Fruit fly (Drosophila melanogaster) whole organism, embryonic: Measurements from ENCODE around the gene CG11726.

Source experiments
- BEAF-32 ChIP-seq: fragments of 200-800 bp; sonication (Bioruptor generic); optimal IDR thresholded peaks from 3 replicates; lab custom pipeline; 2017; ENCODE audit warnings: missing biosample characterization, missing genetic modification characterization, mild to moderate bottlenecking, moderate library complexity, missing genetic modification reagents
- CG10147 ChIP-seq: fragments of 200-800 bp; sonication (Bioruptor generic); optimal IDR thresholded peaks from 2 replicates; lab custom pipeline; 2019; ENCODE audit warnings: missing biosample characterization, mild to moderate bottlenecking, missing genetic modification characterization, moderate library complexity
- CG10543 ChIP-seq: fragments of 200-800 bp; sonication (Bioruptor generic); optimal IDR thresholded peaks from 3 replicates; lab custom pipeline; 2017; ENCODE audit warnings: missing biosample characterization, mild to moderate bottlenecking, missing genetic modification characterization, moderate library complexity
- CG11504 ChIP-seq: fragments of 200-800 bp; sonication (Bioruptor generic); optimal IDR thresholded peaks from 3 replicates; lab custom pipeline; 2019; ENCODE audit warnings: missing biosample characterization, mild to moderate bottlenecking, missing genetic modification characterization, moderate library complexity
- CG11696 ChIP-seq: fragments of 200-800 bp; sonication (Bioruptor generic); IDR thresholded peaks from 2 replicates; pipeline ENCODE4 v1.3.6; 2022; ENCODE audit warnings: missing biosample characterization, missing genetic modification characterization
- CG13123 ChIP-seq: fragments of 200-800 bp; sonication (Bioruptor generic); optimal IDR thresholded peaks from 2 replicates; lab custom pipeline; 2016; ENCODE audit warnings: missing biosample characterization, missing genetic modification characterization
- CG14965 ChIP-seq: fragments of 200-800 bp; sonication (Bioruptor generic); optimal IDR thresholded peaks from 2 replicates; lab custom pipeline; 2016; ENCODE audit warnings: missing biosample characterization, missing genetic modification characterization, borderline replicate concordance
- CG15073 ChIP-seq: fragments of 200-800 bp; sonication (Bioruptor generic); optimal IDR thresholded peaks from 2 replicates; lab custom pipeline; 2016; ENCODE audit warnings: missing biosample characterization, missing genetic modification characterization
- CG15514 ChIP-seq: fragments of 200-800 bp; sonication (Bioruptor generic); optimal IDR thresholded peaks from 3 replicates; lab custom pipeline; 2017; ENCODE audit warnings: missing biosample characterization, missing genetic modification characterization, mild to moderate bottlenecking, moderate library complexity, missing genetic modification reagents
- CG18764 ChIP-seq: fragments of 200-800 bp; sonication (Bioruptor generic); optimal IDR thresholded peaks from 3 replicates; lab custom pipeline; 2016; ENCODE audit warnings: missing biosample characterization, missing genetic modification characterization
- CG2129 ChIP-seq: fragments of 200-800 bp; sonication (Bioruptor generic); IDR thresholded peaks from 2 replicates; pipeline ENCODE4 v1.3.6; 2022; ENCODE audit warnings: missing biosample characterization, missing genetic modification characterization; ENCODE audit not compliant: partially characterized antibody
- CG2875 ChIP-seq: fragments of 200-800 bp; sonication (Bioruptor generic); optimal IDR thresholded peaks from 2 replicates; lab custom pipeline; 2017; ENCODE audit warnings: missing biosample characterization, mild to moderate bottlenecking, missing genetic modification characterization, missing genetic modification reagents
- CG30431 ChIP-seq: fragments of 200-800 bp; sonication (Bioruptor generic); optimal IDR thresholded peaks from 2 replicates; lab custom pipeline; 2017; ENCODE audit warnings: missing biosample characterization, missing genetic modification characterization
- CG3163 ChIP-seq: fragments of 200-800 bp; sonication (Bioruptor generic); optimal IDR thresholded peaks from 3 replicates; lab custom pipeline; 2016; ENCODE audit warnings: missing biosample characterization, missing genetic modification characterization
- CG42726 ChIP-seq: fragments of 200-800 bp; sonication (Bioruptor generic); IDR thresholded peaks from 2 replicates; pipeline ENCODE4 v1.3.6; 2022; ENCODE audit warnings: missing biosample characterization, missing genetic modification characterization; ENCODE audit not compliant: partially characterized antibody
- CG4617 ChIP-seq: fragments of 200-800 bp; sonication (Bioruptor generic); optimal IDR thresholded peaks from 3 replicates; lab custom pipeline; 2016; ENCODE audit warnings: missing biosample characterization, missing genetic modification characterization, borderline replicate concordance
- CG6254 ChIP-seq: fragments of 200-800 bp; sonication (Bioruptor generic); optimal IDR thresholded peaks from 3 replicates; lab custom pipeline; 2017; ENCODE audit warnings: mild to moderate bottlenecking, missing biosample characterization, missing genetic modification reagents, missing genetic modification characterization
- CG6791 ChIP-seq: fragments of 200-800 bp; sonication (Bioruptor generic); IDR thresholded peaks from 3 replicates; pipeline ENCODE4 v1.3.6; 2022; ENCODE audit warnings: missing biosample characterization, missing genetic modification characterization; ENCODE audit not compliant: partially characterized antibody
- CG8281 ChIP-seq: fragments of 200-800 bp; sonication (Bioruptor generic); optimal IDR thresholded peaks from 2 replicates; lab custom pipeline; 2018; ENCODE audit warnings: missing biosample characterization, mild to moderate bottlenecking, missing genetic modification characterization, moderate library complexity
- CG8924 ChIP-seq: fragments of 200-800 bp; optimal IDR thresholded peaks from 3 replicates; lab custom pipeline; 2019; ENCODE audit warnings: missing biosample characterization, mild to moderate bottlenecking, missing genetic modification characterization, moderate library complexity
- D19B ChIP-seq: fragments of 200-800 bp; sonication (Bioruptor generic); optimal IDR thresholded peaks from 2 replicates; lab custom pipeline; 2017; ENCODE audit warnings: missing biosample characterization, mild to moderate bottlenecking, missing genetic modification characterization
- Doc3 ChIP-seq: fragments of 200-800 bp; sonication (Bioruptor generic); IDR thresholded peaks from 3 replicates; pipeline ENCODE4 v1.3.6; 2022; ENCODE audit warnings: missing biosample characterization, missing genetic modification characterization; ENCODE audit not compliant: partially characterized antibody
- Ets65A ChIP-seq: fragments of 200-800 bp; sonication (Bioruptor generic); peaks from one replicate; lab custom pipeline; 2016; ENCODE audit warnings: missing biosample characterization, missing genetic modification characterization
- Fer1 ChIP-seq: fragments of 200-800 bp; sonication (Bioruptor generic); optimal IDR thresholded peaks from 2 replicates; lab custom pipeline; 2017; ENCODE audit warnings: missing biosample characterization, mild to moderate bottlenecking, missing genetic modification characterization
- Kr ChIP-seq: fragments of 200-800 bp; sonication (Bioruptor generic); optimal IDR thresholded peaks from 2 replicates; lab custom pipeline; 2017; ENCODE audit warnings: missing biosample characterization, mild to moderate bottlenecking, missing genetic modification characterization
- Lim3 ChIP-seq: fragments of 200-800 bp; sonication (Bioruptor generic); IDR thresholded peaks from 2 replicates; pipeline ENCODE4 v1.3.6; 2022; ENCODE audit warnings: missing biosample characterization, missing genetic modification characterization
- Mad ChIP-seq: fragments of 200-800 bp; sonication (Bioruptor generic); optimal IDR thresholded peaks from 2 replicates; lab custom pipeline; 2016; ENCODE audit warnings: missing biosample characterization, missing genetic modification characterization
- Nf-YB ChIP-seq: fragments of 200-800 bp; sonication (Bioruptor generic); optimal IDR thresholded peaks from 3 replicates; lab custom pipeline; 2019; ENCODE audit warnings: missing biosample characterization, mild to moderate bottlenecking, missing genetic modification characterization, moderate library complexity
- Nf-YC ChIP-seq: fragments of 200-800 bp; optimal IDR thresholded peaks from 3 replicates; lab custom pipeline; 2019; ENCODE audit warnings: missing biosample characterization, mild to moderate bottlenecking, missing genetic modification characterization, moderate library complexity
- Opbp ChIP-seq: fragments of 200-800 bp; sonication (Bioruptor generic); IDR thresholded peaks from 3 replicates; pipeline ENCODE4 v1.3.6; 2022; ENCODE audit warnings: missing biosample characterization, missing genetic modification characterization; ENCODE audit not compliant: partially characterized antibody
- Optix ChIP-seq: fragments of 200-800 bp; sonication (Bioruptor generic); IDR thresholded peaks from 3 replicates; pipeline ENCODE4 v1.3.6; 2022; ENCODE audit warnings: missing biosample characterization, missing genetic modification characterization
- Ravus ChIP-seq: fragments of 200-800 bp; sonication (Bioruptor generic); IDR thresholded peaks from 2 replicates; pipeline ENCODE4 v1.3.6; 2022; ENCODE audit warnings: missing biosample characterization, missing genetic modification characterization
- Sry-β ChIP-seq: fragments of 200-800 bp; sonication (Bioruptor generic); optimal IDR thresholded peaks from 2 replicates; lab custom pipeline; 2018; ENCODE audit warnings: missing biosample characterization, mild to moderate bottlenecking, missing genetic modification characterization, moderate library complexity
- ash1 ChIP-seq: fragments of 200-800 bp; sonication (Bioruptor generic); optimal IDR thresholded peaks from 2 replicates; lab custom pipeline; 2018; ENCODE audit warnings: missing biosample characterization, mild to moderate bottlenecking, missing genetic modification characterization
- bbx ChIP-seq: fragments of 200-800 bp; sonication (Bioruptor generic); IDR thresholded peaks from 2 replicates; pipeline ENCODE4 v1.3.6; 2022; ENCODE audit warnings: missing biosample characterization, missing genetic modification characterization; ENCODE audit not compliant: partially characterized antibody
- dmrt11E ChIP-seq: fragments of 200-800 bp; sonication (Bioruptor generic); optimal IDR thresholded peaks from 3 replicates; lab custom pipeline; 2018; ENCODE audit warnings: missing biosample characterization, mild to moderate bottlenecking, missing genetic modification characterization, moderate library complexity
- dmrt99B ChIP-seq: fragments of 200-800 bp; sonication (Bioruptor generic); optimal IDR thresholded peaks from 2 replicates; lab custom pipeline; 2018; ENCODE audit warnings: missing biosample characterization, mild to moderate bottlenecking, missing genetic modification characterization, moderate library complexity
- dpn ChIP-seq, 2 experiments: fragments of 200-800 bp; sonication (Bioruptor generic); optimal IDR thresholded peaks; 3 replicates each; lab custom pipeline; 2016; ENCODE audit warnings: missing biosample characterization in 2 of 2, missing genetic modification characterization in 2 of 2
- emc ChIP-seq: fragments of 200-800 bp; sonication (Bioruptor generic); optimal IDR thresholded peaks from 2 replicates; lab custom pipeline; 2016; ENCODE audit warnings: missing biosample characterization, missing genetic modification characterization
- insv ChIP-seq, 2 experiments: fragments of 200-800 bp; sonication (Bioruptor generic); optimal IDR thresholded peaks; 3 replicates each; lab custom pipeline; 2016 to 2018; ENCODE audit warnings: missing biosample characterization in 2 of 2, missing genetic modification characterization in 2 of 2
- jumu ChIP-seq: fragments of 200-800 bp; sonication (Bioruptor generic); optimal IDR thresholded peaks from 3 replicates; lab custom pipeline; 2016; ENCODE audit warnings: missing biosample characterization, missing genetic modification characterization
- ken ChIP-seq: fragments of 200-800 bp; sonication (Bioruptor generic); IDR thresholded peaks from 3 replicates; pipeline ENCODE4 v1.3.6; 2022; ENCODE audit warnings: missing biosample characterization, missing genetic modification characterization
- lov ChIP-seq, 2 experiments: fragments of 200-800 bp in 1 of 2; fragments of >200 bp in 1 of 2; sonication (Bioruptor generic) in 1 of 2; IDR thresholded peaks in 1 of 2; optimal IDR thresholded peaks in 1 of 2; 2 replicates in 1 of 2; 3 replicates in 1 of 2; pipeline versions ENCODE4 v1.3.6 to Lab custom; 2017 to 2022; ENCODE audit warnings: missing biosample characterization in 1 of 2, missing genetic modification characterization in 1 of 2
- prd ChIP-seq, 3 experiments: fragments of >200 bp in 2 of 3; fragments of 200-800 bp in 1 of 3; sonication (Bioruptor generic) in 1 of 3; optimal IDR thresholded peaks in 2 of 3; IDR thresholded peaks in 1 of 3; 2 replicates in 2 of 3; 3 replicates in 1 of 3; pipeline versions ENCODE4 v1.3.6 to Lab custom; 2017 to 2022; ENCODE audit warnings: missing biosample characterization in 1 of 3, missing genetic modification characterization in 1 of 3
- repo ChIP-seq: fragments of 200-800 bp; sonication (Bioruptor generic); optimal IDR thresholded peaks from 2 replicates; lab custom pipeline; 2016; ENCODE audit warnings: missing biosample characterization, missing genetic modification characterization
- sim ChIP-seq: fragments of 200-800 bp; sonication (Bioruptor generic); IDR thresholded peaks from 2 replicates; pipeline ENCODE4 v1.3.6; 2022; ENCODE audit warnings: missing biosample characterization, missing genetic modification characterization
- sna ChIP-seq: fragments of 200-800 bp; sonication (Bioruptor generic); IDR thresholded peaks from 2 replicates; pipeline ENCODE4 v1.3.6; 2022; ENCODE audit warnings: missing biosample characterization, missing genetic modification characterization; ENCODE audit not compliant: partially characterized antibody
- usp ChIP-seq: fragments of >200 bp; optimal IDR thresholded peaks from 2 replicates; lab custom pipeline; 2017; ENCODE audit warnings: missing biosample characterization, missing genetic modification characterization
- zf30C ChIP-seq: fragments of 200-800 bp; sonication (Bioruptor generic); optimal IDR thresholded peaks from 3 replicates; lab custom pipeline; 2018; ENCODE audit warnings: missing biosample characterization, mild to moderate bottlenecking, missing genetic modification characterization

Gene CG11726

dm6 chr3L:11429695-11430094 lies 35.2 kb downstream of the CG11726 start (continued):
- peak; percentile 9 for TF ChIP-seq CG3163 (GFP tag; lab: Kevin White, UChicago)
- TF ChIP-seq Doc3 (GFP tag; lab: Robert Waterston, UW) = no peak
- TF ChIP-seq Nf-YB (GFP tag; lab: Kevin White, UChicago) = peak; percentile 8
- TF ChIP-seq insv (GFP tag; optimal IDR thresholded peaks at IDR 0.05; lab: Kevin White, UChicago) = no peak
- TF ChIP-seq sna (GFP tag; lab: Robert Waterston, UW) = no peak
- TF ChIP-seq CG13123 = no peak
- TF ChIP-seq CG18764 (GFP tag; lab: Kevin White, UChicago) = peak; percentile 23
- TF ChIP-seq CG15073 (GFP tag; lab: Kevin White, UChicago) = no peak
- TF ChIP-seq Kr (GFP tag; lab: Kevin White, UChicago) = no peak
- peak in 1 of 2 experiments; percentile 56 for TF ChIP-seq dpn (GFP tag; optimal IDR thresholded peaks at IDR 0.05; lab: Kevin White, UChicago)
- TF ChIP-seq CG30431 (GFP tag; lab: Kevin White, UChicago) = peak; percentile 43
- no peak for TF ChIP-seq prd (optimal IDR thresholded peaks at IDR 0.05; lab: Kevin White, UChicago)
- peak; percentile 42; the same call in 1 of the 3 replicates for TF ChIP-seq prd (GFP tag; IDR thresholded peaks at IDR 0.05; lab: Robert Waterston, UW)
- TF ChIP-seq Opbp (GFP tag; lab: Robert Waterston, UW) = no peak
- TF ChIP-seq CG10543 = no peak
- TF ChIP-seq dmrt11E (tag; lab: Kevin White, UChicago) = peak; percentile 59
- TF ChIP-seq Lim3 (GFP tag; lab: Robert Waterston, UW) = no peak
- no peak for TF ChIP-seq repo (GFP tag; lab: Kevin White, UChicago)
- no peak for TF ChIP-seq CG2875 (GFP tag; lab: Kevin White, UChicago)
- peak; percentile 38 for TF ChIP-seq dmrt99B
- no peak for TF ChIP-seq emc (GFP tag; lab: Kevin White, UChicago)
- TF ChIP-seq Optix (GFP tag; lab: Robert Waterston, UW) = no peak
- no peak for TF ChIP-seq CG10147 (GFP tag; lab: Kevin White, UChicago)
- TF ChIP-seq Mad (GFP tag; lab: Kevin White, UChicago) = no peak
- TF ChIP-seq ken (GFP tag; lab: Robert Waterston, UW) = no peak
- no peak for TF ChIP-seq CG6254
- no peak for TF ChIP-seq usp
- peak; percentile 40 for TF ChIP-seq CG8924 (tag; lab: Kevin White, UChicago)
- no peak for TF ChIP-seq CG14965 (GFP tag; lab: Kevin White, UChicago)
- no peak for TF ChIP-seq Fer1 (GFP tag; lab: Kevin White, UChicago)
- TF ChIP-seq CG8281 = no peak
- peak; percentile 51 for TF ChIP-seq CG11504
- TF ChIP-seq ash1 (GFP tag; lab: Kevin White, UChicago) = no peak
- no peak for TF ChIP-seq lov (optimal IDR thresholded peaks at IDR 0.05; lab: Kevin White, UChicago)
- TF ChIP-seq lov (GFP tag; IDR thresholded peaks at IDR 0.05; lab: Robert Waterston, UW) = no peak
- TF ChIP-seq CG11696 = no peak
- TF ChIP-seq CG2129 (GFP tag; lab: Robert Waterston, UW) = no peak
- peak; percentile 16 for TF ChIP-seq CG4617 (GFP tag; lab: Kevin White, UChicago)
- no peak for TF ChIP-seq sim (GFP tag; lab: Robert Waterston, UW)
- no peak for TF ChIP-seq CG15514 (GFP tag; lab: Kevin White, UChicago)
- TF ChIP-seq CG42726 = no peak
- TF ChIP-seq Ets65A (GFP tag; lab: Kevin White, UChicago) = peak; percentile 79
- no peak for TF ChIP-seq zf30C (GFP tag; lab: Kevin White, UChicago)
- no peak for TF ChIP-seq CG6791 (GFP tag; lab: Robert Waterston, UW)
- no peak for TF ChIP-seq Ravus (GFP tag; lab: Robert Waterston, UW)
- TF ChIP-seq Nf-YC (tag; lab: Kevin White, UChicago) = no peak
- peak; percentile 14 for TF ChIP-seq jumu (GFP tag; lab: Kevin White, UChicago)
- no peak for TF ChIP-seq BEAF-32 (GFP tag; lab: Kevin White, UChicago)
- TF ChIP-seq bbx (GFP tag; lab: Robert Waterston, UW) = no peak
- peak; percentile 13 for TF ChIP-seq D19B
- no peak for TF ChIP-seq Sry-β
